Fruit fly (Drosophila melanogaster): Measurements from ENCODE around the gene Vps16A.

Vps16A gene

dm6 chr3R:9260421-9260973, 6.3 kb upstream of the Vps16A start, which contains the start of gene ATP6AP2:
ATP6AP2 (plus strand) TSS chr3R:9260638.
- TF ChIP-seq twi (tag; optimal IDR thresholded peaks at IDR 0.05) (peak; percentile 46), fd64A (GFP tag; optimal IDR thresholded peaks at IDR 0.05) (no peak), Mes4 (GFP tag; optimal IDR thresholded peaks at IDR 0.05) (no peak), CG1603 (tag; optimal IDR thresholded peaks at IDR 0.05) (peak; percentile 49), Dek (tag; optimal IDR thresholded peaks at IDR 0.05) (peak; percentile 70), h (optimal IDR thresholded peaks at IDR 0.05) (no peak), Lhr (GFP tag; optimal IDR thresholded peaks at IDR 0.05) (peak; percentile 35), Blimp-1 (GFP tag; optimal IDR thresholded peaks at IDR 0.05) (no peak), da (GFP tag; optimal IDR thresholded peaks at IDR 0.05) (no peak), Hmx (GFP tag; optimal IDR thresholded peaks at IDR 0.05) (no peak), bbx (GFP tag; IDR thresholded peaks at IDR 0.05; ENCODE audit: partially characterized antibody) (peak; percentile 88), lilli (GFP tag; optimal IDR thresholded peaks at IDR 0.05) (peak; percentile 58), ab (GFP tag; optimal IDR thresholded peaks at IDR 0.05) (no peak), Spps (tag; optimal IDR thresholded peaks at IDR 0.05) (no peak), kay (GFP tag; optimal IDR thresholded peaks at IDR 0.05) (peak; percentile 30), esg (GFP tag; conservative IDR thresholded peaks at IDR 0.05) (no peak), unc-4 (GFP tag; IDR thresholded peaks at IDR 0.05; ENCODE audit: partially characterized antibody) (peak; percentile 78), H15 (GFP tag; IDR thresholded peaks at IDR 0.05) (peak; percentile 52; the same call in 1 of the 3 replicates), CG8290 (GFP tag; optimal IDR thresholded peaks at IDR 0.05) (peak; percentile 71), CG8290 (tag; optimal IDR thresholded peaks at IDR 0.05) (peak in 1 of 2 experiments; percentile 45), CG2199 (GFP tag; IDR thresholded peaks at IDR 0.05) (no peak), Doc2 (GFP tag; IDR thresholded peaks at IDR 0.05) (no peak), p53 (GFP tag; optimal IDR thresholded peaks at IDR 0.05) (no peak), mld (GFP tag; IDR thresholded peaks at IDR 0.05; ENCODE audit: partially characterized antibody) (0 out of 3 replicates have a peak, but pooled peaks have one; percentile 48), Six4 (GFP tag; optimal IDR thresholded peaks at IDR 0.05) (no peak), Ets97D (GFP tag; optimal IDR thresholded peaks at IDR 0.05) (peak; percentile 79), CG15073 (GFP tag; optimal IDR thresholded peaks at IDR 0.05) (no peak), HmgZ (tag; optimal IDR thresholded peaks at IDR 0.05) (peak; percentile 80), CG3726 (GFP tag; IDR thresholded peaks at IDR 0.05) (no peak), YL-1 (GFP tag; optimal IDR thresholded peaks at IDR 0.05) (peak; percentile 96), unpg (GFP tag; optimal IDR thresholded peaks at IDR 0.05) (no peak), pros (GFP tag; optimal IDR thresholded peaks at IDR 0.05) (no peak), Pdp1 (GFP tag; optimal IDR thresholded peaks at IDR 0.05) (peak in 1 of 2 experiments; percentile 33), CG34422 (GFP tag; IDR thresholded peaks at IDR 0.05) (peak; percentile 41; the same call in 1 of the 3 replicates), Max (GFP tag; optimal IDR thresholded peaks at IDR 0.05) (peak; percentile 47), nom (GFP tag; optimal IDR thresholded peaks at IDR 0.05) (peak; percentile 17), NFAT (GFP tag; IDR thresholded peaks at IDR 0.05) (peak; percentile 70; the same call in 1 of the 2 replicates), Dbx (GFP tag; IDR thresholded peaks at IDR 0.05) (peak; percentile 77), pnt (GFP tag; optimal IDR thresholded peaks at IDR 0.05) (no peak), nerfin-1 (tag; optimal IDR thresholded peaks at IDR 0.05) (peak; percentile 62), CG6654 (GFP tag; optimal IDR thresholded peaks at IDR 0.05) (no peak), Hand (GFP tag; optimal IDR thresholded peaks at IDR 0.05) (no peak), CG15601 (tag; optimal IDR thresholded peaks at IDR 0.05) (peak; percentile 58), MTF-1 (GFP tag; optimal IDR thresholded peaks at IDR 0.05; ENCODE audit: borderline replicate concordance) (no peak), ac (GFP tag; optimal IDR thresholded peaks at IDR 0.05) (no peak), NK7.1 (GFP tag; optimal IDR thresholded peaks at IDR 0.05) (no peak), CG10431 (GFP tag; optimal IDR thresholded peaks at IDR 0.05) (no peak), Neu2 (GFP tag; optimal IDR thresholded peaks at IDR 0.05; ENCODE audit: borderline replicate concordance) (no peak), CG6689 (GFP tag; IDR thresholded peaks at IDR 0.05) (0 out of 2 replicates have a peak, but pooled peaks have one; percentile 19), run (tag; optimal IDR thresholded peaks at IDR 0.05) (no peak)
